Fruit fly (Drosophila melanogaster): Measurements from ENCODE around the gene CG9312.

Gene CG9312

DNA sequence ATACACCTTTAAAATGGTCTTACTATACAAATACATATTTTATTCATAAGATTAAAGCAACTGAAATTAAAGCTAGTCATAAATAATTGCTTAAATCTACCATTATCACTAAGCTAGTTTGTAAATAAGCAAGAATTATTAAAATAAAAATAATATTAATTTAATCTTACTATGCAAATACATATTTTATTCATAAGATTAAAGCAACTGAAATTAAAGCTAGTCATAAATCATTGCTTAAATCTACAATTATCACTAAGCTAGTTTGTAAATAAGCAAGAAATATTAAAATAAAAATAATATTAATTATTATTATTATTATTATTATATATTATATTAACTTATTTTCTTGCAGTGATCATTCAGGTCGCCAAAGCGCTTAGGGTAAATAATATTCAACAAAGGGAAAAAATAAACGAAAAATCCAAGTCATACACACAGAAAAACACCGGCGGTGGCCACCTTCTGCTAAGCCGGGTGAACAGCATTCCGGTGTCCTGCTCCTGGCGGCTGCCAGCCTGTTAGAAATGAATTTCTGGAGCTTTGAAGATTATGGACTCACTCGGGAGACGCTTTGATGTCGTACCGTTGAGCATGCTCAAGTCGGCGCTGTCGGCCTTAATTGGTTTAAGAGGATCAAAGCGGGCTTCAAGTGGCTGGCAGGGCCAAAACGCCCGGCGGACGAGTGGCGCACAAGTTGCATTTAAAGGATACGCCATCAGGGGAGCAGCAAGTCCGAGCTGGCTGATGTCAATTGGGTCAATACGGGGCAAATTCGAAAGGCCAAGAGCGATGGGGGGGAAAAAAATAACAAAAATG is 38.5 kb downstream of the CG9312 start (continued):
- TF ChIP-seq CG3407 (GFP tag; optimal IDR thresholded peaks at IDR 0.05) = no peak
- peak; percentile 15 for TF ChIP-seq CG18619 (GFP tag; optimal IDR thresholded peaks at IDR 0.05)
- TF ChIP-seq CG8359 (GFP tag; optimal IDR thresholded peaks at IDR 0.05; ENCODE audit: borderline replicate concordance) = no peak
- peak; percentile 30 for TF ChIP-seq CG12104 (GFP tag; optimal IDR thresholded peaks at IDR 0.05)
- TF ChIP-seq CG31224 (GFP tag; IDR thresholded peaks at IDR 0.05) = peak; percentile 100
- peak; percentile 4 for TF ChIP-seq tin (GFP tag; optimal IDR thresholded peaks at IDR 0.05)
- no peak for TF ChIP-seq D (optimal IDR thresholded peaks at IDR 0.05)
- peak; percentile 38 for TF ChIP-seq D (GFP tag; optimal IDR thresholded peaks at IDR 0.05)
- peak in 1 of 2 experiments; percentile 44 for TF ChIP-seq bsh (GFP tag; optimal IDR thresholded peaks at IDR 0.05)
- peak; percentile 70 for TF ChIP-seq CG18599 (GFP tag; optimal IDR thresholded peaks at IDR 0.05)
- TF ChIP-seq Scr (GFP tag; IDR thresholded peaks at IDR 0.05; ENCODE audit: partially characterized antibody) = no peak
- TF ChIP-seq grn (GFP tag; optimal IDR thresholded peaks at IDR 0.05) = no peak
- no peak for TF ChIP-seq Taf1 (GFP tag; IDR thresholded peaks at IDR 0.05)
- TF ChIP-seq bab2 (GFP tag; optimal IDR thresholded peaks at IDR 0.05) = no peak
- no peak for TF ChIP-seq CG9876 (GFP tag; optimal IDR thresholded peaks at IDR 0.05)
- peak; percentile 34 for TF ChIP-seq az2 (GFP tag; optimal IDR thresholded peaks at IDR 0.05)
- TF ChIP-seq bigmax (GFP tag; optimal IDR thresholded peaks at IDR 0.05) = no peak
- TF ChIP-seq ci (GFP tag; IDR thresholded peaks at IDR 0.05) = no peak
- peak; percentile 33; the same call in 2 of the 3 replicates for TF ChIP-seq HLH4C (GFP tag; IDR thresholded peaks at IDR 0.05; ENCODE audit: partially characterized antibody)
- peak in 1 of 3 experiments; percentile 11 for TF ChIP-seq lola (GFP tag; optimal IDR thresholded peaks at IDR 0.05)
- TF ChIP-seq CoRest (tag; optimal IDR thresholded peaks at IDR 0.05) = peak; percentile 46
- TF ChIP-seq CG32532 (GFP tag; IDR thresholded peaks at IDR 0.05) = no peak
- peak; percentile 38 for TF ChIP-seq HHEX (GFP tag; optimal IDR thresholded peaks at IDR 0.05)
- no peak for TF ChIP-seq sc (optimal IDR thresholded peaks at IDR 0.05)
- peak; percentile 4 for TF ChIP-seq sc (GFP tag; optimal IDR thresholded peaks at IDR 0.05)
- TF ChIP-seq CG11456 (GFP tag; IDR thresholded peaks at IDR 0.05) = no peak
- TF ChIP-seq CG3847 (GFP tag; IDR thresholded peaks at IDR 0.05) = peak; percentile 32; the same call in 1 of the 2 replicates
- peak in 1 of 2 experiments; percentile 42 for TF ChIP-seq eve (GFP tag; optimal IDR thresholded peaks at IDR 0.05)
- TF ChIP-seq Meics (GFP tag; optimal IDR thresholded peaks at IDR 0.05) = peak; percentile 56
- TF ChIP-seq sens (GFP tag) = peak; percentile 59
- peak; percentile 9 for TF ChIP-seq CG15601 (tag; optimal IDR thresholded peaks at IDR 0.05)
- peak; percentile 70 for TF ChIP-seq Hmr (GFP tag; optimal IDR thresholded peaks at IDR 0.05)
- no peak for TF ChIP-seq Rfx (GFP tag; IDR thresholded peaks at IDR 0.05)
- no peak for TF ChIP-seq CG10959 (GFP tag; IDR thresholded peaks at IDR 0.05)
- 0 out of 2 replicates have a peak, but pooled peaks have one; percentile 2 for TF ChIP-seq H2.0 (GFP tag; IDR thresholded peaks at IDR 0.05)
- TF ChIP-seq NfI (GFP tag; optimal IDR thresholded peaks at IDR 0.05) = peak; percentile 18
- TF ChIP-seq Bgb (GFP tag; IDR thresholded peaks at IDR 0.05; ENCODE audit: partially characterized antibody) = 0 out of 2 replicates have a peak, but pooled peaks have one; percentile 6
- TF ChIP-seq CG8388 (GFP tag; optimal IDR thresholded peaks at IDR 0.05) = peak; percentile 10
- TF ChIP-seq Nf-YC (tag; optimal IDR thresholded peaks at IDR 0.05) = peak; percentile 20
- no peak for TF ChIP-seq Nf-YA (GFP tag; IDR thresholded peaks at IDR 0.05)
- TF ChIP-seq hkb (optimal IDR thresholded peaks at IDR 0.05) = no peak
- 0 out of 2 replicates have a peak, but pooled peaks have one; percentile 25 for TF ChIP-seq hkb (GFP tag; IDR thresholded peaks at IDR 0.05)
- no peak for TF ChIP-seq Atf-2 (GFP tag; optimal IDR thresholded peaks at IDR 0.05)
- TF ChIP-seq Dad (GFP tag; optimal IDR thresholded peaks at IDR 0.05) = no peak
- peak; percentile 8 for TF ChIP-seq scrt (GFP tag; optimal IDR thresholded peaks at IDR 0.05)
- peak; percentile 57 for TF ChIP-seq Blimp-1 (GFP tag; optimal IDR thresholded peaks at IDR 0.05)
- TF ChIP-seq onecut (GFP tag; IDR thresholded peaks at IDR 0.05) = peak; percentile 28
- peak; percentile 37 for TF ChIP-seq ATbp (GFP tag; optimal IDR thresholded peaks at IDR 0.05)
- TF ChIP-seq CG13296 (GFP tag; optimal IDR thresholded peaks at IDR 0.05) = peak; percentile 46

All from whole organism, embryonic.